Worm (Caenorhabditis elegans): ENCODE measurements around the gene sre-38.
A peak's percentile ranks its signal among the peaks of the same experiment; 100 is the strongest.

sre-38 gene

ce11 chrII:12457275-12457674 is at the start of gene sre-38:
Gene sre-38 (plus strand): TSS chrII:12457575.
- TF ChIP-seq mdl-1 (tag; optimal IDR thresholded peaks at IDR 0.05) = no peak
- TF ChIP-seq mxl-3 (GFP tag; optimal IDR thresholded peaks at IDR 0.05) = no peak
- TF ChIP-seq saeg-2 (GFP tag; IDR thresholded peaks at IDR 0.05) = no peak
- no peak for TF ChIP-seq ztf-11 (tag; optimal IDR thresholded peaks at IDR 0.05)
- no peak for TF ChIP-seq Y75B8A.6 (GFP tag; IDR thresholded peaks at IDR 0.05)
- TF ChIP-seq arid-1 (GFP tag; conservative IDR thresholded peaks at IDR 0.05) = no peak
- TF ChIP-seq aha-1 (tag) = no peak
- no peak for TF ChIP-seq Y105C5A.15 (GFP tag; IDR thresholded peaks at IDR 0.05)
- TF ChIP-seq nhr-76 (tag; optimal IDR thresholded peaks at IDR 0.05) = no peak

DNA sequence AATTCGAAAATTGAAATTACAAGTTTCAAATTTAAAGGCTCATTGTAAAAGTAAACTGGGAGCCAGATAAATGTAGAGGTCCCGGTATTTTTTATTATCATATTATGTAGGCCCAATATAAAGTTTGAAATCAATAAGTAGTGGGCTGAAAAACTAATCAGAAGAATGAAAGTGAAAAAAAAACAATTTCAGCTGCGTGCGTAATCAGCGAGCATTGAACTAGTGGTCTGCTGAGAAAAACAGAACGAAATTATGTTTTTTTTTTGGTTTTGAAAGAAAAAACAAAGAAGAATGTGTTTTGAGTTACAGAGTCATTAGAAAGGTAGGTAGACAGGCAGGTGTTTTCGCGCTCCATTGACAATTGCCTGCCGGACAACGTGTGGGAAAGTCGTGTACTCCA is 48.7 kb upstream of the sre-38 start, which contains the start of gene sre-31:
Gene sre-31 (minus strand): TSS at position 101 of the 400 bp plus-strand sequence.
- no peak for TF ChIP-seq attf-4 (tag; optimal IDR thresholded peaks at IDR 0.05)
- TF ChIP-seq D1046.2 (GFP tag; IDR thresholded peaks at IDR 0.05) = no peak
- TF ChIP-seq unc-62 (GFP tag; optimal IDR thresholded peaks at IDR 0.05 in 1 of 2) = no peak
- no peak for TF ChIP-seq unc-62 (tag; optimal IDR thresholded peaks at IDR 0.05)

DNA sequence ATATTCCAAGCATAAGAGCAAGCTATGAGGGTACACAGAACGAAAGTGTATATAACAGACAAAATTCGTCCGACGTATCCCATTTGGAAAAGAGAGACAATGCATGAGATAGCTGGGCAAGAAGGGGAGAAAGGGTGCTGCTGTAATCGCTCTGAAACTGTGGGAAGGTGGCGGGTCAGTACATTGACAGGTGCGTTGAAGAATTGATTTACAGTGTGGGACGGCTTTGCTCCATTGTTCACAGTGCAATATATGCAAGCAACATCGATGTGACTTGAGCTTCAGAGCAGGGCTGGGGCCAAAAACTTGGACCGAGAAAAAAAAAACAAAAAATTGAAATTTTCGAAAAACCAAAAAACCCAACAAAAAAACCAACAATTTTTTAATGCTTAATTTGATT is 47.3 kb upstream of the sre-38 start, which contains the start of gene F57G9.3:
Gene F57G9.3 (minus strand): TSS at position 101 of the 400 bp plus-strand sequence.
- no peak for TF ChIP-seq Y5F2A.4 (GFP tag; optimal IDR thresholded peaks at IDR 0.05)
- no peak for TF ChIP-seq Y75B8A.6 (GFP tag; IDR thresholded peaks at IDR 0.05)
- TF ChIP-seq ceh-20 (GFP tag; IDR thresholded peaks at IDR 0.05) = no peak
- TF ChIP-seq ceh-62 (tag; optimal IDR thresholded peaks at IDR 0.05) = no peak
- no peak for TF ChIP-seq Y48G9A.11 (GFP tag; IDR thresholded peaks at IDR 0.05)
- TF ChIP-seq mdl-1 (tag; optimal IDR thresholded peaks at IDR 0.05) = no peak
- no peak for TF ChIP-seq nhr-42 (GFP tag; IDR thresholded peaks at IDR 0.05)
- no peak for TF ChIP-seq ZK546.5 (tag; optimal IDR thresholded peaks at IDR 0.05)
- no peak for TF ChIP-seq zfp-2 (tag; optimal IDR thresholded peaks at IDR 0.05)
- TF ChIP-seq zip-11 (GFP tag; IDR thresholded peaks at IDR 0.05) = no peak
- TF ChIP-seq lim-7 (GFP tag; IDR thresholded peaks at IDR 0.05) = no peak
- TF ChIP-seq nhr-28 (tag; optimal IDR thresholded peaks at IDR 0.05) = no peak
- TF ChIP-seq F10B5.3 (tag; optimal IDR thresholded peaks at IDR 0.05) = no peak
- no peak for TF ChIP-seq jun-1 (tag; optimal IDR thresholded peaks at IDR 0.05)
- TF ChIP-seq set-16 (GFP tag; IDR thresholded peaks at IDR 0.05) = no peak

- no peak for TF ChIP-seq hmg-1.1 (GFP tag; IDR thresholded peaks at IDR 0.05)
- TF ChIP-seq unc-62 (GFP tag; optimal IDR thresholded peaks at IDR 0.05 in 1 of 2) = peak in 1 of 2 experiments; percentile 64
- TF ChIP-seq unc-62 (tag; optimal IDR thresholded peaks at IDR 0.05) = no peak
Observed at ce11 chrII:12412417-12412816, 45.0 kb upstream of the sre-38 start, which contains the start of gene Y57A10C.1. Gene Y57A10C.1 (minus strand): TSS chrII:12412517.

DNA sequence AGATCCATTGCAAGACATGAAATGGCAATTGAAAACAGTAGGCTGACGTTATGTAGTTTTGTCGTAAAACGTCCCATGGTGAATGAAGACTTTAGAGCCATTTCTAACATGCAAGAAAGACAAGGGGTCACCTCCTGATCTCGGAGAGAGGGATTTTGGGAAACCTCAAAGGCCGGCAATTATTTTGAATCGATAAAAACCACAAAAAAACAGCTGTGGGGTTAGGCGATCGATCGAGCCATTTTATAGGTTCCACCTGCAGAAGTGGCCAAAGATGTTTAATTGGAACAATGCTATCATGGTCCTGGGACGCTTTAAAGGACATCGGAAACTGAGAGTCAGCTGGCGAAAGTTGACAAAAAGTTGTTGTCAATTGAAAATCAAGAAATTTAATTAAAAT is 42.6 kb upstream of the sre-38 start, which contains the start of gene Y57A10C.11:
Gene Y57A10C.11 (minus strand): TSS at position 101 of the 400 bp plus-strand sequence.
- TF ChIP-seq zip-2 (tag; optimal IDR thresholded peaks at IDR 0.05) = no peak
- TF ChIP-seq lsy-2 (tag; optimal IDR thresholded peaks at IDR 0.05) = no peak
- no peak for TF ChIP-seq ceh-28 (tag; optimal IDR thresholded peaks at IDR 0.05)
- TF ChIP-seq F10B5.3 (tag; optimal IDR thresholded peaks at IDR 0.05) = no peak
- TF ChIP-seq unc-62 (GFP tag; optimal IDR thresholded peaks at IDR 0.05 in 1 of 2) = peak in 1 of 2 experiments; percentile 74
- TF ChIP-seq unc-62 (tag; optimal IDR thresholded peaks at IDR 0.05) = no peak
- no peak for TF ChIP-seq Y105C5A.15 (GFP tag; IDR thresholded peaks at IDR 0.05)

DNA sequence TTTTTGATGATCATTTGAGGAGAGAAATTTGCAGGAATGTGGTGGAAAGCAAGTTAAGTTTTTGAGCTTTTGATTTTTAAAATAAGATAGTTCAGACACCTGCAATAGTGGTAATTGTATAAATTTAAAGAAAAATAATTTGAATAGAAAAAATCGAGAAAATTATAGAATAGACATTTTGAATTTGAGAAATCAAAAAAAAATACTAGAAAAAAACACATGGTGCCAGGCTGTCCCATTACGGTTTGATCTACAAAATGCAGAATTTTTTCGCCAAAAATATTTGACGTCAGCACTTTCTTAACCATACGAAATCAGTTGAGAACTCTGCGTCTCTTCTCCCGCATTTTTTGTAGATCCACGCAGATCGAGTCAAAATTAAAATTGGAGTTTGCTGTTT is 39.9 kb upstream of the sre-38 start, which contains the start of gene sre-27:
Gene sre-27 (minus strand): TSS at position 101 of the 400 bp plus-strand sequence.
- no peak for TF ChIP-seq jun-1 (tag; optimal IDR thresholded peaks at IDR 0.05)
- no peak for TF ChIP-seq spr-1 (tag; optimal IDR thresholded peaks at IDR 0.05)
- TF ChIP-seq T20F7.1 (GFP tag; optimal IDR thresholded peaks at IDR 0.05) = no peak
- TF ChIP-seq F49E8.2 (tag; optimal IDR thresholded peaks at IDR 0.05; ENCODE audit: borderline replicate concordance) = no peak
- TF ChIP-seq ztf-7 (tag; optimal IDR thresholded peaks at IDR 0.05) = no peak
- TF ChIP-seq F26F4.8 (GFP tag; conservative IDR thresholded peaks at IDR 0.05) = no peak
- no peak for TF ChIP-seq aha-1 (tag)
